Fruit fly (Drosophila melanogaster) whole organism, wandering third instar larva: Measurements from ENCODE around the gene CG5592.

Source experiments
- CG32264 ChIP-seq: fragments of 200-800 bp; sonication (Bioruptor generic); optimal IDR thresholded peaks from 2 replicates; lab custom pipeline; 2016; ENCODE audit warnings: missing biosample characterization, missing genetic modification characterization
- Hr78 ChIP-seq: fragments of >200 bp; optimal IDR thresholded peaks from 2 replicates; lab custom pipeline; 2017; ENCODE audit warnings: missing biosample characterization, missing genetic modification characterization
- Hr83 ChIP-seq: fragments of 200-300 bp; sonication (Bioruptor generic); optimal IDR thresholded peaks from 2 replicates; lab custom pipeline; 2016; ENCODE audit warnings: missing biosample characterization, mild to moderate bottlenecking, missing genetic modification characterization, moderate library complexity; ENCODE audit not compliant: poor library complexity, severe bottlenecking
- Myc ChIP-seq: fragments of >200 bp; optimal IDR thresholded peaks from 2 replicates; lab custom pipeline; 2017
- foxo ChIP-seq, 2 experiments: fragments of 200-800 bp; sonication (Bioruptor generic); optimal IDR thresholded peaks; 2 replicates in 1 of 2; 3 replicates in 1 of 2; lab custom pipeline; 2016 to 2017; ENCODE audit warnings: missing biosample characterization in 2 of 2, missing genetic modification characterization in 2 of 2
- fru ChIP-seq: fragments of 200-800 bp; sonication (Bioruptor generic); optimal IDR thresholded peaks from 3 replicates; lab custom pipeline; 2016; ENCODE audit warnings: missing biosample characterization, mild to moderate bottlenecking, missing genetic modification characterization
- h ChIP-seq: fragments of 200-800 bp; sonication (Bioruptor generic); optimal IDR thresholded peaks from 3 replicates; lab custom pipeline; 2016; ENCODE audit warnings: missing biosample characterization, mild to moderate bottlenecking, missing genetic modification characterization
- psq ChIP-seq: fragments of 200-800 bp; sonication (Bioruptor generic); optimal IDR thresholded peaks from 3 replicates; lab custom pipeline; 2017; ENCODE audit warnings: missing biosample characterization, mild to moderate bottlenecking, missing genetic modification characterization, moderate library complexity
- sage ChIP-seq: fragments of 200-800 bp; sonication (Bioruptor generic); optimal IDR thresholded peaks from 2 replicates; lab custom pipeline; 2016; ENCODE audit warnings: missing biosample characterization, mild to moderate bottlenecking, missing genetic modification characterization
- usp ChIP-seq: fragments of >200 bp; optimal IDR thresholded peaks from 2 replicates; lab custom pipeline; 2017; ENCODE audit warnings: missing biosample characterization, missing genetic modification characterization

- no peak for TF ChIP-seq sage
- no peak for TF ChIP-seq fru (GFP tag; lab: Kevin White, UChicago)
- TF ChIP-seq CG32264 (GFP tag; lab: Kevin White, UChicago), result no peak
- TF ChIP-seq Hr83 (GFP tag; lab: Kevin White, UChicago), result no peak
- no peak for TF ChIP-seq usp
- no peak for TF ChIP-seq psq (GFP tag; lab: Kevin White, UChicago)
- TF ChIP-seq h (GFP tag; lab: Kevin White, UChicago), result no peak
- no peak for TF ChIP-seq Hr78 (GFP tag; lab: Kevin White, UChicago)
- TF ChIP-seq Myc (lab: Kevin White, UChicago), result no peak
- TF ChIP-seq foxo (GFP tag; optimal IDR thresholded peaks at IDR 0.05; lab: Kevin White, UChicago), result no peak
These were observed 30.1 kb downstream of the CG5592 start for dm6 chr3L:5927536-5927935.
